Fruit fly (Drosophila melanogaster) whole organism, embryonic: ENCODE measurements around the gene BBS1.

Experiments used
- Awh ChIP-seq: fragments of 200-800 bp; sonication (Bioruptor generic); IDR thresholded peaks from 2 replicates; pipeline ENCODE4, ENCODE4 v1.3.6; 2022; ENCODE audit warnings: missing biosample characterization, missing genetic modification characterization
- B-H2 ChIP-seq: fragments of 200-800 bp; sonication (Bioruptor generic); optimal IDR thresholded peaks from 2 replicates; lab custom pipeline; 2018; ENCODE audit warnings: missing biosample characterization, mild to moderate bottlenecking, missing genetic modification characterization
- CG10147 ChIP-seq: fragments of 200-800 bp; sonication (Bioruptor generic); optimal IDR thresholded peaks from 2 replicates; lab custom pipeline; 2019; ENCODE audit warnings: missing biosample characterization, mild to moderate bottlenecking, missing genetic modification characterization, moderate library complexity
- CG11398 ChIP-seq: fragments of 200-800 bp; sonication (Bioruptor generic); optimal IDR thresholded peaks from 2 replicates; lab custom pipeline; 2016; ENCODE audit warnings: missing biosample characterization, missing genetic modification characterization
- CG11695 ChIP-seq: fragments of 200-800 bp; sonication (Bioruptor generic); IDR thresholded peaks from 3 replicates; pipeline ENCODE4 v1.3.6; 2022; ENCODE audit warnings: missing biosample characterization, missing genetic modification characterization
- CG12104 ChIP-seq: fragments of 200-800 bp; sonication (Bioruptor generic); optimal IDR thresholded peaks from 3 replicates; lab custom pipeline; 2016; ENCODE audit warnings: missing biosample characterization, missing genetic modification characterization
- CG12769 ChIP-seq: fragments of 200-800 bp; sonication (Bioruptor generic); optimal IDR thresholded peaks from 2 replicates; lab custom pipeline; 2019; ENCODE audit warnings: missing biosample characterization, mild to moderate bottlenecking, missing genetic modification characterization, moderate library complexity
- CG13296 ChIP-seq: fragments of 200-800 bp; sonication (Bioruptor generic); optimal IDR thresholded peaks from 3 replicates; lab custom pipeline; 2018; ENCODE audit warnings: missing biosample characterization, mild to moderate bottlenecking, missing genetic modification characterization
- CG14710 ChIP-seq: fragments of 200-800 bp; sonication (Bioruptor generic); optimal IDR thresholded peaks from 3 replicates; lab custom pipeline; 2019; ENCODE audit warnings: missing biosample characterization, mild to moderate bottlenecking, missing genetic modification characterization, moderate library complexity
- CG15479 ChIP-seq: fragments of 200-800 bp; sonication (Bioruptor generic); optimal IDR thresholded peaks from 3 replicates; lab custom pipeline; 2019; ENCODE audit warnings: missing biosample characterization, mild to moderate bottlenecking, missing genetic modification characterization, moderate library complexity
- CG15601 ChIP-seq: fragments of 200-800 bp; sonication (Bioruptor generic); optimal IDR thresholded peaks from 3 replicates; lab custom pipeline; 2019; ENCODE audit warnings: missing biosample characterization, mild to moderate bottlenecking, missing genetic modification characterization, moderate library complexity
- CG17359 ChIP-seq: fragments of 200-800 bp; sonication (Bioruptor generic); optimal IDR thresholded peaks from 3 replicates; lab custom pipeline; 2018; ENCODE audit warnings: missing biosample characterization, mild to moderate bottlenecking, missing genetic modification characterization, moderate library complexity
- CG18764 ChIP-seq: fragments of 200-800 bp; sonication (Bioruptor generic); optimal IDR thresholded peaks from 3 replicates; lab custom pipeline; 2016; ENCODE audit warnings: missing biosample characterization, missing genetic modification characterization
- CG2678 ChIP-seq: fragments of 200-800 bp; sonication (Bioruptor generic); optimal IDR thresholded peaks from 3 replicates; lab custom pipeline; 2019; ENCODE audit warnings: missing biosample characterization, mild to moderate bottlenecking, missing genetic modification characterization, moderate library complexity
- CG31388 ChIP-seq: fragments of 200-800 bp; sonication (Bioruptor generic); optimal IDR thresholded peaks from 2 replicates; lab custom pipeline; 2016; ENCODE audit warnings: missing biosample characterization, missing genetic modification characterization
- CG4424 ChIP-seq: fragments of 200-800 bp; sonication (Bioruptor generic); optimal IDR thresholded peaks from 3 replicates; lab custom pipeline; 2016; ENCODE audit warnings: missing biosample characterization, missing genetic modification characterization
- CG7745 ChIP-seq: fragments of 200-800 bp; sonication (Bioruptor generic); optimal IDR thresholded peaks from 2 replicates; lab custom pipeline; 2018; ENCODE audit warnings: missing biosample characterization, mild to moderate bottlenecking, missing genetic modification characterization, moderate library complexity
- Deaf1 ChIP-seq: fragments of 200-800 bp; optimal IDR thresholded peaks from 3 replicates; lab custom pipeline; 2019; ENCODE audit warnings: missing biosample characterization, mild to moderate bottlenecking, missing genetic modification characterization, moderate library complexity
- GATAe ChIP-seq: fragments of 200-800 bp; sonication (Bioruptor generic); conservative IDR thresholded peaks from 2 replicates; pipeline ENCODE4 v1.3.6; 2022; ENCODE audit warnings: missing biosample characterization, missing genetic modification characterization
- Gsc ChIP-seq: fragments of 200-800 bp; sonication (Bioruptor generic); IDR thresholded peaks from 2 replicates; pipeline ENCODE4 v1.3.6; 2022; ENCODE audit warnings: missing biosample characterization, missing genetic modification characterization
- H2.0 ChIP-seq: fragments of 200-800 bp; sonication (Bioruptor generic); IDR thresholded peaks from 2 replicates; pipeline ENCODE4 v1.3.6; 2022; ENCODE audit warnings: missing biosample characterization, missing genetic modification characterization
- Hr78 ChIP-seq, 2 experiments: fragments of 200-800 bp in 1 of 2; fragments of >200 bp in 1 of 2; sonication (Bioruptor generic) in 1 of 2; optimal IDR thresholded peaks; 2 replicates each; lab custom pipeline; 2017 to 2019; ENCODE audit warnings: missing biosample characterization in 2 of 2, missing genetic modification characterization in 2 of 2, mild to moderate bottlenecking in 1 of 2, moderate library complexity in 1 of 2
- Jarid2 ChIP-seq: fragments of 200-800 bp; sonication (Bioruptor generic); optimal IDR thresholded peaks from 3 replicates; lab custom pipeline; 2017; ENCODE audit warnings: mild to moderate bottlenecking, missing biosample characterization, missing genetic modification reagents, missing genetic modification characterization
- MESR4 ChIP-seq: fragments of 200-800 bp; sonication (Bioruptor generic); optimal IDR thresholded peaks from 2 replicates; lab custom pipeline; 2018; ENCODE audit warnings: missing biosample characterization, mild to moderate bottlenecking, missing genetic modification characterization, moderate library complexity
- Med ChIP-seq: fragments of 200-800 bp; sonication (Bioruptor generic); peaks from one replicate; lab custom pipeline; 2016; ENCODE audit warnings: missing biosample characterization, missing genetic modification characterization, mild to moderate bottlenecking, inconsistent platforms, moderate library complexity
- Nf-YB ChIP-seq: fragments of 200-800 bp; sonication (Bioruptor generic); optimal IDR thresholded peaks from 3 replicates; lab custom pipeline; 2019; ENCODE audit warnings: missing biosample characterization, mild to moderate bottlenecking, missing genetic modification characterization, moderate library complexity
- Pdp1 ChIP-seq, 2 experiments: fragments of 200-800 bp; sonication (Bioruptor generic); optimal IDR thresholded peaks; 3 replicates each; lab custom pipeline; 2016; ENCODE audit warnings: missing biosample characterization in 2 of 2, missing genetic modification characterization in 2 of 2, mild to moderate bottlenecking in 1 of 2, moderate library complexity in 1 of 2
- Tbp ChIP-seq: fragments of >200 bp; optimal IDR thresholded peaks from 2 replicates; lab custom pipeline; 2018; ENCODE audit warnings: missing biosample characterization, missing genetic modification characterization
- Trl ChIP-seq, 3 experiments: fragments of >200 bp in 2 of 3; fragments of 200-800 bp in 1 of 3; sonication (Bioruptor generic) in 1 of 3; optimal IDR thresholded peaks; 2 replicates in 1 of 3; 3 replicates in 2 of 3; lab custom pipeline; 2016 to 2017; ENCODE audit warnings: missing biosample characterization in 1 of 3, missing genetic modification characterization in 1 of 3
- abd-A ChIP-seq: fragments of 200-800 bp; sonication (Bioruptor generic); optimal IDR thresholded peaks from 3 replicates; lab custom pipeline; 2019; ENCODE audit warnings: missing biosample characterization, mild to moderate bottlenecking, missing genetic modification characterization, moderate library complexity
- bbx ChIP-seq: fragments of 200-800 bp; sonication (Bioruptor generic); IDR thresholded peaks from 2 replicates; pipeline ENCODE4 v1.3.6; 2022; ENCODE audit warnings: missing biosample characterization, missing genetic modification characterization; ENCODE audit not compliant: partially characterized antibody
- bigmax ChIP-seq: fragments of 200-800 bp; sonication (Bioruptor generic); optimal IDR thresholded peaks from 2 replicates; lab custom pipeline; 2018; ENCODE audit warnings: missing biosample characterization, mild to moderate bottlenecking, missing genetic modification characterization
- chinmo ChIP-seq: fragments of 200-800 bp; sonication (Bioruptor generic); IDR thresholded peaks from 4 replicates; pipeline ENCODE4 v1.3.6; 2022; ENCODE audit warnings: missing biosample characterization, missing genetic modification characterization; ENCODE audit not compliant: partially characterized antibody
- ci ChIP-seq: fragments of 200-800 bp; sonication (Bioruptor generic); IDR thresholded peaks from 3 replicates; pipeline ENCODE4 v1.3.6; 2022; ENCODE audit warnings: missing biosample characterization, missing genetic modification characterization
- crc ChIP-seq: fragments of 200-800 bp; sonication (Bioruptor generic); optimal IDR thresholded peaks from 2 replicates; lab custom pipeline; 2016; ENCODE audit warnings: missing biosample characterization, missing genetic modification characterization
- dimm ChIP-seq: fragments of 200-800 bp; sonication (Bioruptor generic); IDR thresholded peaks from 2 replicates; pipeline ENCODE4 v1.3.6; 2022; ENCODE audit warnings: missing biosample characterization, missing genetic modification characterization
- emc ChIP-seq: fragments of 200-800 bp; sonication (Bioruptor generic); optimal IDR thresholded peaks from 2 replicates; lab custom pipeline; 2016; ENCODE audit warnings: missing biosample characterization, missing genetic modification characterization
- exex ChIP-seq: fragments of 200-800 bp; sonication (Bioruptor generic); optimal IDR thresholded peaks from 4 replicates; lab custom pipeline; 2018; ENCODE audit warnings: missing biosample characterization, mild to moderate bottlenecking, missing genetic modification characterization, moderate library complexity
- grn ChIP-seq: fragments of 200-800 bp; sonication (Bioruptor generic); optimal IDR thresholded peaks from 3 replicates; lab custom pipeline; 2017; ENCODE audit warnings: missing biosample characterization, missing genetic modification characterization
- jing ChIP-seq: fragments of 200-800 bp; sonication (Bioruptor generic); optimal IDR thresholded peaks from 2 replicates; lab custom pipeline; 2018; ENCODE audit warnings: missing biosample characterization, mild to moderate bottlenecking, missing genetic modification characterization
- jumu ChIP-seq: fragments of 200-800 bp; sonication (Bioruptor generic); optimal IDR thresholded peaks from 3 replicates; lab custom pipeline; 2016; ENCODE audit warnings: missing biosample characterization, missing genetic modification characterization
- lab ChIP-seq: fragments of 200-800 bp; sonication (Bioruptor generic); optimal IDR thresholded peaks from 3 replicates; lab custom pipeline; 2017; ENCODE audit warnings: missing biosample characterization, missing genetic modification characterization, mild to moderate bottlenecking, moderate library complexity, missing genetic modification reagents
- mirr ChIP-seq: fragments of 200-800 bp; sonication (Bioruptor generic); optimal IDR thresholded peaks from 3 replicates; lab custom pipeline; 2018; ENCODE audit warnings: missing biosample characterization, mild to moderate bottlenecking, missing genetic modification characterization
- pum ChIP-seq: fragments of 200-800 bp; sonication (Bioruptor generic); optimal IDR thresholded peaks from 2 replicates; lab custom pipeline; 2016; ENCODE audit warnings: missing biosample characterization, missing genetic modification characterization
- sd ChIP-seq: fragments of 200-800 bp; sonication (Bioruptor generic); optimal IDR thresholded peaks from 3 replicates; lab custom pipeline; 2018; ENCODE audit warnings: missing biosample characterization, mild to moderate bottlenecking, missing genetic modification characterization, moderate library complexity

Gene BBS1

DNA sequence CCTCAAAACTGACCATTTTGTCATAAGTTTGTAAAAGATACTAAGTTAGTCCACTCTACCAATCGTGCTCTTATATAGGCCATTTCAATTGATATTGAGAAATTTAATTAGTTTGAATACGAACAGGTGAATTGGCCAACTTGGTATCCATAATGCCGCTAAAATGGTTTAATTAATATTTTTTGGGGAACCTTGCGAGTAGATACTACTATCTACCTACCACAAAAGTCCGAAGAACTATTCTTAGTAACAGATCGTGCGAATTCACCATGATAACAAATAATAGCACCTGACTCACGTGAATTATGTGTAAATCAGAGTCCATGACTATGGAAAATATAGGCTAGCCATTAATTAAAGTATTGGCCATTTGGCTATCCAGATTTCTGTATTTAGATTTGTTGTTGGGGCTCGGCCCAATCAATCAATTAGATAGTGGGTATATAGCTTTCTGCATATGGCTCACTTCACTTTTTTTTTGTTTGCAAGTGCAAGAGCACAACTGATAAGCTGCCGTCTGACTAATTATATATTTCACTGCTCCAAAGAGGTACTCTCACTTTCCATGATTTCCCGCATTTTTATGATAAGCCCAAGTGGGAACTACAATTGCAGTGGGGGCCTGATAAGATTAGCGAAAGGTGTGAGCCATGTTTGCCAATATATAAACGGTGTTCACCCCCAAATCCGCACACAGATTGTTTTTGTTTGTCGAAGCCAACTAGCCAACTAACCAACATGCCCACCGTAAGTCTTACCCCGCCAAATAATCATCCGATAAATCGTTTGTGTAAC lies 2.7 kb downstream of the BBS1 start, which contains the start of the genes Acbp4 and Acbp6 (continued):
- TF ChIP-seq jumu (GFP tag; lab: Kevin White, UChicago) (no peak), Gsc (GFP tag; lab: Robert Waterston, UW) (no peak), CG11695 (GFP tag; lab: Robert Waterston, UW) (0 out of 3 replicates have a peak, but pooled peaks have one; percentile 10)

DNA sequence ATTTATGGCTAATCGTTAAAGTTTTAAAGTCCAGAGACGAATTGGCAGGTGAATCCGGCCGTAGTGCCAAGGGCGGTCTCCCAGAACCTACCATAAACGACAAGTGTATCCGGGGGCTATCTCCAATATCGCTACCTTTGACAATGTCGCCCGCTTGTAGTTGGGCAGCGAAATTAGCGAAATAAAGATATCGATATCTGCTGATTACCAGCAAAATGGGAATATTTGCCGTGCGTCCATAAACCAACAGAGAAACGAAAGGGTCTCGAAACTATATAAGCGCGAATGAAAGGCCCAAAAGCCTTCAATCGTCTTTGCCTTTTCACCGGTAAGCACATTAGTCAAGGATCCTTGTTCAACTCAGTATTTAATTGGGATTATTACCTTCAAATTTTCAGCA lies 4.9 kb downstream of the BBS1 start, which contains the start of gene Acbp3:
Acbp3 (plus strand) TSS at position 301 of the 400 bp plus-strand sequence.
- TF ChIP-seq CG15479 (GFP tag; lab: Kevin White, UChicago) (no peak), dimm (GFP tag; lab: Robert Waterston, UW) (no peak), H2.0 (GFP tag; lab: Robert Waterston, UW) (no peak), CG18764 (GFP tag; lab: Kevin White, UChicago) (no peak), crc (no peak), CG10147 (GFP tag; lab: Kevin White, UChicago) (no peak), CG14710 (tag; lab: Kevin White, UChicago) (no peak), Awh (GFP tag; lab: Robert Waterston, UW) (no peak), bigmax (GFP tag; lab: Kevin White, UChicago) (no peak), Tbp (no peak), jing (GFP tag; lab: Kevin White, UChicago) (no peak), CG12104 (GFP tag; lab: Kevin White, UChicago) (no peak), MESR4 (GFP tag; lab: Kevin White, UChicago) (no peak), emc (GFP tag; lab: Kevin White, UChicago) (no peak), CG7745 (tag; lab: Kevin White, UChicago) (no peak), CG11398 (GFP tag; lab: Kevin White, UChicago) (no peak), Nf-YB (GFP tag; lab: Kevin White, UChicago) (no peak), CG4424 (GFP tag; lab: Kevin White, UChicago) (no peak), bbx (no peak), CG31388 (GFP tag; lab: Kevin White, UChicago) (no peak)

DNA sequence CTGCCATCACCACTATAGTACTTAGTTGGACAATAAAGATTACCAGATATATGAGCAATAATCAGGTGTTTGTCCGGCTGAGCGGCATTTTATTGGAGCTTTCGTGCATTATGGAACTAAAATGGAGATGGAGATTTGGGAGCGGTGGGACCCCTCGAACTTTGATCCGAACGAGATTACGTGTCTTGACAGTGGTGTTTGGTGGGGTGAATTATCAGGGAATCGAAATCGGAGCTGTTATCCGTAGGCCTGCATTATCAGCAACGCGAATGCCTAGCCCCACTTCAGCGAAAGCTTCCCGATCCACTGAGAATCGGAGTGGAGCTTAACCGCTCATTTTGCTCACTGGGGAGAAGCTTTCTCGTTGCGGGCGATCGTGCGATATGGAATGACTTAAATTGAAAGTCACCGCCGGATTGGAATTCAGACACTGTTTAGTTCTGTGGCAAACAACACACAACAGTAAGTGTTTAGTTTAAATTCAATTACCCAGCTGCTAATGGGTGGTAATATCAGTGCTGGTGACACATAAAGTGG lies 5.8 kb downstream of the BBS1 start, which contains the start of gene Acbp2:
Acbp2 (plus strand) TSS at position 417 of the 537 bp plus-strand sequence.
- TF ChIP-seq Med (GFP tag; lab: Kevin White, UChicago): peak; percentile 55
- TF ChIP-seq CG17359: no peak
- TF ChIP-seq chinmo (GFP tag; lab: Robert Waterston, UW): peak; percentile 91
- peak; percentile 20 for TF ChIP-seq B-H2 (GFP tag; lab: Kevin White, UChicago)
- TF ChIP-seq CG12769: peak; percentile 54
- TF ChIP-seq Trl (optimal IDR thresholded peaks at IDR 0.05; lab: Kevin White, UChicago): peak in 1 of 2 experiments; percentile 31
- TF ChIP-seq Trl (GFP tag; optimal IDR thresholded peaks at IDR 0.05; lab: Kevin White, UChicago): no peak
- TF ChIP-seq ci (GFP tag; lab: Robert Waterston, UW): peak; percentile 44; the same call in 1 of the 3 replicates
- no peak for TF ChIP-seq abd-A
- peak; percentile 83 for TF ChIP-seq exex (tag; lab: Kevin White, UChicago)
- TF ChIP-seq grn (GFP tag; lab: Kevin White, UChicago): peak; percentile 98
- TF ChIP-seq sd (tag; lab: Kevin White, UChicago): peak; percentile 67
- peak in 1 of 2 experiments; percentile 94 for TF ChIP-seq Hr78 (GFP tag; optimal IDR thresholded peaks at IDR 0.05; lab: Kevin White, UChicago)
- TF ChIP-seq lab (GFP tag; lab: Kevin White, UChicago): peak; percentile 25
- TF ChIP-seq pum (GFP tag; lab: Kevin White, UChicago): no peak
- TF ChIP-seq Deaf1 (tag; lab: Kevin White, UChicago): peak; percentile 54
- TF ChIP-seq mirr: peak; percentile 63
- no peak for TF ChIP-seq CG13296 (GFP tag; lab: Kevin White, UChicago)
- peak; percentile 3 for TF ChIP-seq CG2678 (tag; lab: Kevin White, UChicago)
- peak; percentile 83 for TF ChIP-seq CG15601 (tag; lab: Kevin White, UChicago)
- TF ChIP-seq Jarid2 (GFP tag; lab: Kevin White, UChicago): peak; percentile 18
- peak; percentile 66; the same call in 1 of the 2 replicates for TF ChIP-seq GATAe (GFP tag; lab: Robert Waterston, UW)
- peak in 1 of 2 experiments; percentile 18 for TF ChIP-seq Pdp1 (GFP tag; optimal IDR thresholded peaks at IDR 0.05; lab: Kevin White, UChicago)
